Worm (Caenorhabditis elegans): ENCODE data around the gene C54D2.6.

ce11 chrX:7873350-7873749 is 26.0 kb upstream of the C54D2.6 start:
- TF ChIP-seq ama-1 (optimal IDR thresholded peaks at IDR 0.05): no peak
- no peak for TF ChIP-seq hnd-1 (tag; optimal IDR thresholded peaks at IDR 0.05)
- no peak for TF ChIP-seq aly-1 (tag; optimal IDR thresholded peaks at IDR 0.05)
- TF ChIP-seq hmbx-1 (tag; optimal IDR thresholded peaks at IDR 0.05): no peak
- TF ChIP-seq ets-7 (tag; optimal IDR thresholded peaks at IDR 0.05): no peak

Data from whole organism, early embryonic.